Worm (Caenorhabditis elegans) whole organism, L4/young adult: ENCODE measurements around the gene C03H5.3.

Source experiments
- W03F9.2 ChIP-seq: fragments of 150-350 bp; optimal IDR thresholded peaks from 2 replicates; lab custom pipeline; 2014; ENCODE audit warnings: missing biosample characterization, missing genetic modification characterization
- him-1 ChIP-seq: sonication (generic microtip); optimal IDR thresholded peaks from 2 replicates; lab custom pipeline; 2016; ENCODE audit warnings: missing genotype, missing genetic modification reagents, missing genetic modification characterization, missing compliant biosample characterization

DNA sequence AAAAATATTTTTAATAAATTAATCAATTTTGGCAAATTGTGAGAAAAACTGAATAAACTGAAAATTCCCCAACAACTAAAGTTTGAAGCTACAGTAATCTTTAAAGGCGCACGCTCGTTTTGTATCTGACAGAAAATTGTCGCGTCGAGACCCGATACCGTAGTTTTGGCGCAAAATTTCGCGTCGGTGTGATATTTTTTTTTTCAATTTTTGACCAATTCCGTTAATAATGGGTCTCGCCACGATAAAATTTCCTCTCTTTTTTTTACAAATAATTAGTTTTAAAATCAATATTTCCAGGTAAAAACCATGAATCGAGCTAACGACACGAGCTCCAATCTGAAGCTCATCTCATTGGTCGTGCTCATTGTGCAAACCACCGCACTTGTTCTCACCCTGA is 2.6 kb downstream of the C03H5.3 start, which contains the start of gene nstp-4:
- TF ChIP-seq W03F9.2 (tag; lab: Kevin White, UChicago): no peak
- TF ChIP-seq him-1 (tag; lab: Kevin White, UChicago): no peak
